Worm (Caenorhabditis elegans) whole organism, midembryonic: ENCODE results near the gene Y36E3A.2.

Source experiments
- T22C8.4 ChIP-seq: fragments of 200-800 bp; sonication (Bioruptor generic); IDR thresholded peaks from 2 replicates; pipeline ENCODE4 v1.3.6; 2022; ENCODE audit warnings: missing genetic modification characterization, missing compliant biosample characterization
- cog-1 ChIP-seq: sonication (generic microtip); optimal IDR thresholded peaks from 2 replicates; lab custom pipeline; 2016; ENCODE audit warnings: missing genetic modification characterization, missing compliant biosample characterization
- flt-1 ChIP-seq: fragments of 200-800 bp; sonication (Bioruptor generic); IDR thresholded peaks from 2 replicates; pipeline ENCODE4 v1.3.6; 2022; ENCODE audit warnings: missing genetic modification characterization, missing compliant biosample characterization
- klf-2 ChIP-seq: fragments of 200-800 bp; sonication (Bioruptor generic); conservative IDR thresholded peaks from 2 replicates; pipeline ENCODE4 v1.3.6; 2022; ENCODE audit warnings: missing genetic modification reagents, missing genetic modification characterization, missing compliant biosample characterization
- med-1 ChIP-seq: sonication (generic microtip); optimal IDR thresholded peaks from 2 replicates; lab custom pipeline; 2017; ENCODE audit warnings: missing genetic modification characterization, mild to moderate bottlenecking, missing compliant biosample characterization, antibody characterized with exemption, missing genetic modification reagents; ENCODE audit not compliant: insufficient read depth
- ref-1 ChIP-seq: fragments of 200-800 bp; sonication (Bioruptor generic); conservative IDR thresholded peaks from 2 replicates; pipeline ENCODE4 v1.3.6; 2022; ENCODE audit warnings: missing genetic modification reagents, missing genetic modification characterization, missing compliant biosample characterization
- tab-1 ChIP-seq: fragments of 200-800 bp; sonication (Bioruptor generic); IDR thresholded peaks from 2 replicates; pipeline ENCODE4 v1.3.6; 2022; ENCODE audit warnings: missing genetic modification characterization, missing compliant biosample characterization
- ztf-23 ChIP-seq: fragments of 200-800 bp; sonication (Bioruptor generic); IDR thresholded peaks from 2 replicates; pipeline ENCODE4 v1.3.6; 2022; ENCODE audit warnings: missing genetic modification reagents, missing genetic modification characterization, missing compliant biosample characterization
- ztf-29 ChIP-seq: fragments of 200-800 bp; sonication (Bioruptor generic); IDR thresholded peaks from 2 replicates; pipeline ENCODE4 v1.3.6; 2022; ENCODE audit warnings: missing genetic modification reagents, missing genetic modification characterization, missing compliant biosample characterization

Y36E3A.2 gene

ce11 chrV:15397139-15397538, 28.7 kb upstream of the Y36E3A.2 start:
- TF ChIP-seq klf-2 (GFP tag; lab: Robert Waterston, UW) = no peak
- no peak for TF ChIP-seq ztf-23 (GFP tag; lab: Robert Waterston, UW)
- TF ChIP-seq tab-1 (GFP tag; lab: Robert Waterston, UW) = no peak
- no peak for TF ChIP-seq ztf-29 (GFP tag; lab: Robert Waterston, UW)
- TF ChIP-seq ref-1 (GFP tag; lab: Robert Waterston, UW) = no peak
- no peak for TF ChIP-seq cog-1 (tag; lab: Kevin White, UChicago)
- TF ChIP-seq T22C8.4 (GFP tag; lab: Robert Waterston, UW) = no peak

ce11 chrV:15398728-15399127, 27.1 kb upstream of the Y36E3A.2 start, which contains the start of gene fbxa-199:
Gene fbxa-199, minus strand, starts transcription at chrV:15398828.
- TF ChIP-seq cog-1 (tag; lab: Kevin White, UChicago) (no peak), klf-2 (GFP tag; lab: Robert Waterston, UW) (no peak), ref-1 (GFP tag; lab: Robert Waterston, UW) (no peak), ztf-23 (GFP tag; lab: Robert Waterston, UW) (no peak), T22C8.4 (GFP tag; lab: Robert Waterston, UW) (no peak), med-1 (GFP tag; lab: Kevin White, UChicago) (no peak), tab-1 (GFP tag; lab: Robert Waterston, UW) (no peak), ztf-29 (GFP tag; lab: Robert Waterston, UW) (no peak), flt-1 (GFP tag; lab: Robert Waterston, UW) (no peak)

ce11 chrV:15399691-15400377, 26.0 kb upstream of the Y36E3A.2 start, which contains the start of the genes T06E6.15 and sri-7:
Gene T06E6.15, minus strand, starts transcription at chrV:15399791.
Gene sri-7, plus strand, starts transcription at chrV:15400327.
- no peak for TF ChIP-seq ztf-29 (GFP tag; lab: Robert Waterston, UW)
- no peak for TF ChIP-seq ztf-23 (GFP tag; lab: Robert Waterston, UW)
- no peak for TF ChIP-seq flt-1 (GFP tag; lab: Robert Waterston, UW)
- TF ChIP-seq T22C8.4 (GFP tag; lab: Robert Waterston, UW) = no peak
- no peak for TF ChIP-seq ref-1 (GFP tag; lab: Robert Waterston, UW)
- no peak for TF ChIP-seq klf-2 (GFP tag; lab: Robert Waterston, UW)
- no peak for TF ChIP-seq med-1 (GFP tag; lab: Kevin White, UChicago)
- no peak for TF ChIP-seq tab-1 (GFP tag; lab: Robert Waterston, UW)
- TF ChIP-seq cog-1 (tag; lab: Kevin White, UChicago) = no peak

ce11 chrV:15401856-15402314, 24.0 kb upstream of the Y36E3A.2 start, which contains the start of gene fbxa-135:
Gene fbxa-135, plus strand, starts transcription at chrV:15402264.
- no peak for TF ChIP-seq ztf-29 (GFP tag; lab: Robert Waterston, UW)
- TF ChIP-seq klf-2 (GFP tag; lab: Robert Waterston, UW) = no peak
- no peak for TF ChIP-seq tab-1 (GFP tag; lab: Robert Waterston, UW)
- TF ChIP-seq T22C8.4 (GFP tag; lab: Robert Waterston, UW) = no peak
- TF ChIP-seq ref-1 (GFP tag; lab: Robert Waterston, UW) = no peak
- no peak for TF ChIP-seq ztf-23 (GFP tag; lab: Robert Waterston, UW)
- TF ChIP-seq flt-1 (GFP tag; lab: Robert Waterston, UW) = no peak
- no peak for TF ChIP-seq cog-1 (tag; lab: Kevin White, UChicago)
- no peak for TF ChIP-seq med-1 (GFP tag; lab: Kevin White, UChicago)

- no peak for TF ChIP-seq tab-1 (GFP tag; lab: Robert Waterston, UW)
- no peak for TF ChIP-seq klf-2 (GFP tag; lab: Robert Waterston, UW)
- no peak for TF ChIP-seq ztf-29 (GFP tag; lab: Robert Waterston, UW)
- no peak for TF ChIP-seq med-1 (GFP tag; lab: Kevin White, UChicago)
- no peak for TF ChIP-seq ztf-23 (GFP tag; lab: Robert Waterston, UW)
- no peak for TF ChIP-seq flt-1 (GFP tag; lab: Robert Waterston, UW)
- no peak for TF ChIP-seq ref-1 (GFP tag; lab: Robert Waterston, UW)
- no peak for TF ChIP-seq T22C8.4 (GFP tag; lab: Robert Waterston, UW)
These were observed 21.0 kb upstream of the Y36E3A.2 start, which contains the start of gene srh-258 for ce11 chrV:15404859-15405258. Gene srh-258, plus strand, starts transcription at chrV:15405159.

- TF ChIP-seq tab-1 (GFP tag; lab: Robert Waterston, UW) (no peak), med-1 (GFP tag; lab: Kevin White, UChicago) (no peak), ztf-29 (GFP tag; lab: Robert Waterston, UW) (no peak), klf-2 (GFP tag; lab: Robert Waterston, UW) (no peak), ztf-23 (GFP tag; lab: Robert Waterston, UW) (no peak), flt-1 (GFP tag; lab: Robert Waterston, UW) (no peak), T22C8.4 (GFP tag; lab: Robert Waterston, UW) (no peak), cog-1 (tag; lab: Kevin White, UChicago) (no peak)
These were observed 18.9 kb upstream of the Y36E3A.2 start, which contains the start of gene srh-257 for ce11 chrV:15406928-15407327. Gene srh-257, plus strand, starts transcription at chrV:15407228.

- TF ChIP-seq T22C8.4 (GFP tag; lab: Robert Waterston, UW) (no peak), med-1 (GFP tag; lab: Kevin White, UChicago) (no peak), ref-1 (GFP tag; lab: Robert Waterston, UW) (no peak), cog-1 (tag; lab: Kevin White, UChicago) (no peak), ztf-29 (GFP tag; lab: Robert Waterston, UW) (no peak), flt-1 (GFP tag; lab: Robert Waterston, UW) (no peak), ztf-23 (GFP tag; lab: Robert Waterston, UW) (no peak), klf-2 (GFP tag; lab: Robert Waterston, UW) (no peak), tab-1 (GFP tag; lab: Robert Waterston, UW) (no peak)
These were observed 13.2 kb upstream of the Y36E3A.2 start, which contains the start of gene srbc-63 for ce11 chrV:15412625-15413024. Gene srbc-63, minus strand, starts transcription at chrV:15412725.

ce11 chrV:15413847-15414246, 12.0 kb upstream of the Y36E3A.2 start, which contains the start of gene srh-264:
Gene srh-264, plus strand, starts transcription at chrV:15414147.
- no peak for TF ChIP-seq flt-1 (GFP tag; lab: Robert Waterston, UW)
